Fruit fly (Drosophila melanogaster): ENCODE measurements around the gene CG33965.
A peak's percentile ranks its signal among the peaks of the same experiment; 100 is the strongest.

Gene CG33965

dm6 chr3L:1188936-1189659, 43.6 kb upstream of the CG33965 start, which contains the start of gene CG13912 (continued):
- TF ChIP-seq ranshi (GFP tag; IDR thresholded peaks at IDR 0.05) (0 out of 2 replicates have a peak, but pooled peaks have one; percentile 14), crol (GFP tag; IDR thresholded peaks at IDR 0.05) (no peak), Nf-YC (tag; optimal IDR thresholded peaks at IDR 0.05) (peak; percentile 26), D19B (GFP tag; optimal IDR thresholded peaks at IDR 0.05) (no peak), Dek (tag; optimal IDR thresholded peaks at IDR 0.05) (peak; percentile 48), CG8290 (GFP tag; optimal IDR thresholded peaks at IDR 0.05) (no peak), CG8290 (tag; optimal IDR thresholded peaks at IDR 0.05) (peak in 1 of 2 experiments; percentile 85), bowl (GFP tag; IDR thresholded peaks at IDR 0.05) (0 out of 2 replicates have a peak, but pooled peaks have one; percentile 12), CG5180 (GFP tag; optimal IDR thresholded peaks at IDR 0.05) (peak; percentile 24), Bgb (GFP tag; IDR thresholded peaks at IDR 0.05; ENCODE audit: partially characterized antibody) (peak; percentile 64), CG7556 (GFP tag; optimal IDR thresholded peaks at IDR 0.05) (no peak), dmrt99B (tag; optimal IDR thresholded peaks at IDR 0.05) (peak; percentile 9), Trl (optimal IDR thresholded peaks at IDR 0.05) (peak; percentile 15 to 29), Trl (GFP tag; optimal IDR thresholded peaks at IDR 0.05) (no peak), Dp (GFP tag; optimal IDR thresholded peaks at IDR 0.05) (peak; percentile 19), CG8924 (tag; optimal IDR thresholded peaks at IDR 0.05) (no peak), zfh2 (GFP tag; optimal IDR thresholded peaks at IDR 0.05) (no peak), CG17802 (tag; optimal IDR thresholded peaks at IDR 0.05) (peak; percentile 60), Awh (GFP tag; IDR thresholded peaks at IDR 0.05) (no peak), CG32532 (GFP tag; IDR thresholded peaks at IDR 0.05) (no peak), CG31365 (tag; optimal IDR thresholded peaks at IDR 0.05) (peak; percentile 76), CG13287 (GFP tag; IDR thresholded peaks at IDR 0.05; ENCODE audit: partially characterized antibody) (peak; percentile 23; the same call in 1 of the 2 replicates), cwo (GFP tag; optimal IDR thresholded peaks at IDR 0.05) (peak; percentile 60), kni (GFP tag; optimal IDR thresholded peaks at IDR 0.05) (peak; percentile 64), BtbVII (GFP tag; optimal IDR thresholded peaks at IDR 0.05) (peak; percentile 77), CG12659 (GFP tag; optimal IDR thresholded peaks at IDR 0.05) (peak; percentile 14), slp2 (GFP tag; optimal IDR thresholded peaks at IDR 0.05) (no peak), D (optimal IDR thresholded peaks at IDR 0.05) (no peak), D (GFP tag; optimal IDR thresholded peaks at IDR 0.05) (no peak), wek (GFP tag; optimal IDR thresholded peaks at IDR 0.05) (peak; percentile 10), CG10321 (GFP tag; IDR thresholded peaks at IDR 0.05) (no peak), pfk (GFP tag; optimal IDR thresholded peaks at IDR 0.05) (peak; percentile 6), Rfx (GFP tag; IDR thresholded peaks at IDR 0.05) (peak; percentile 12; the same call in 1 of the 2 replicates), pzg (GFP tag; optimal IDR thresholded peaks at IDR 0.05) (peak; percentile 11), CG13624 (GFP tag; optimal IDR thresholded peaks at IDR 0.05) (peak; percentile 4), CG1233 (GFP tag; optimal IDR thresholded peaks at IDR 0.05) (no peak), grn (GFP tag; optimal IDR thresholded peaks at IDR 0.05) (peak; percentile 99), run (tag; optimal IDR thresholded peaks at IDR 0.05) (peak; percentile 14), Neu2 (GFP tag; optimal IDR thresholded peaks at IDR 0.05; ENCODE audit: borderline replicate concordance) (no peak), CG16813 (GFP tag; IDR thresholded peaks at IDR 0.05; ENCODE audit: partially characterized antibody) (peak; percentile 6; the same call in 1 of the 3 replicates), CG17912 (GFP tag; optimal IDR thresholded peaks at IDR 0.05) (no peak), CG1603 (tag; optimal IDR thresholded peaks at IDR 0.05) (peak; percentile 13), gro (GFP tag; optimal IDR thresholded peaks at IDR 0.05) (peak; percentile 34), CG2678 (tag; optimal IDR thresholded peaks at IDR 0.05) (peak; percentile 10), CG14441 (GFP tag; IDR thresholded peaks at IDR 0.05) (0 out of 2 replicates have a peak, but pooled peaks have one; percentile 6), CG2712 (tag; optimal IDR thresholded peaks at IDR 0.05) (no peak), CG9437 (GFP tag; optimal IDR thresholded peaks at IDR 0.05) (peak; percentile 86), CG32767 (GFP tag; IDR thresholded peaks at IDR 0.05) (no peak), Atf6 (GFP tag; IDR thresholded peaks at IDR 0.05) (no peak)
